Worm (Caenorhabditis elegans) whole organism, mixed stage, embryonic: ENCODE results near the gene fbxc-32.
"Not testable (repeated sequence)": the region's sequence is repeated elsewhere in the genome, so short reads cannot be mapped to it uniquely, and the experiment has no call there.

Experiments used
- M03D4.4 ChIP-seq: sonication (generic microtip); optimal IDR thresholded peaks from 2 replicates; lab custom pipeline; 2017; ENCODE audit warnings: mild to moderate bottlenecking, missing genetic modification characterization, missing compliant biosample characterization
- bed-3 ChIP-seq: fragments of 200-800 bp; sonication (Bioruptor generic); optimal IDR thresholded peaks from 3 replicates; lab custom pipeline; 2018; ENCODE audit warnings: mild to moderate bottlenecking, missing genetic modification characterization, moderate library complexity, missing compliant biosample characterization
- blmp-1 ChIP-seq: fragments of 150-350 bp; optimal IDR thresholded peaks from 2 replicates; lab custom pipeline; 2014; ENCODE audit warnings: missing biosample characterization, missing genetic modification characterization
- ceh-39 ChIP-seq: fragments of 150-350 bp; optimal IDR thresholded peaks from 2 replicates; lab custom pipeline; 2014; ENCODE audit warnings: missing biosample characterization, missing genetic modification characterization
- ceh-83 ChIP-seq: fragments of 200-800 bp; sonication (Bioruptor generic); optimal IDR thresholded peaks from 2 replicates; lab custom pipeline; 2018; ENCODE audit warnings: mild to moderate bottlenecking, missing genetic modification characterization, missing compliant biosample characterization
- ces-1 ChIP-seq: fragments of 150-350 bp; optimal IDR thresholded peaks from 2 replicates; lab custom pipeline; 2014; ENCODE audit warnings: missing biosample characterization, missing genetic modification reagents, missing genetic modification characterization
- cnd-1 ChIP-seq: fragments of 200-800 bp; sonication (Bioruptor generic); optimal IDR thresholded peaks from 2 replicates; lab custom pipeline; 2018; ENCODE audit warnings: mild to moderate bottlenecking, missing genetic modification characterization, missing compliant biosample characterization
- elt-1 ChIP-seq: sonication (generic microtip); optimal IDR thresholded peaks from 2 replicates; lab custom pipeline; 2017; ENCODE audit warnings: missing genetic modification characterization, mild to moderate bottlenecking, missing compliant biosample characterization, antibody characterized with exemption, moderate library complexity, borderline replicate concordance; ENCODE audit not compliant: insufficient read depth
- elt-3 ChIP-seq: fragments of 150-350 bp; optimal IDR thresholded peaks from 2 replicates; lab custom pipeline; 2014; ENCODE audit warnings: missing biosample characterization, missing genetic modification characterization
- flh-1 ChIP-seq: fragments of 200-800 bp; sonication (Bioruptor generic); optimal IDR thresholded peaks from 2 replicates; lab custom pipeline; 2018; ENCODE audit warnings: mild to moderate bottlenecking, missing genetic modification characterization, moderate library complexity, missing compliant biosample characterization
- ham-2 ChIP-seq: fragments of 200-800 bp; sonication (Bioruptor generic); optimal IDR thresholded peaks from 2 replicates; lab custom pipeline; 2018; ENCODE audit warnings: mild to moderate bottlenecking, missing genetic modification characterization, missing compliant biosample characterization
- hlh-1 ChIP-seq: fragments of 150-350 bp; optimal IDR thresholded peaks from 2 replicates; lab custom pipeline; 2014; ENCODE audit warnings: missing biosample characterization, missing genetic modification reagents, missing genetic modification characterization
- lin-13 ChIP-seq: fragments of 150-350 bp; optimal IDR thresholded peaks from 2 replicates; lab custom pipeline; 2014; ENCODE audit warnings: missing biosample characterization, missing genetic modification characterization
- lin-32 ChIP-seq: fragments of 200-800 bp; sonication (Bioruptor generic); optimal IDR thresholded peaks from 2 replicates; lab custom pipeline; 2018; ENCODE audit warnings: mild to moderate bottlenecking, missing genetic modification characterization, missing compliant biosample characterization
- mab-5 ChIP-seq: fragments of 150-350 bp; optimal IDR thresholded peaks from 2 replicates; lab custom pipeline; 2014; ENCODE audit warnings: missing biosample characterization, missing genetic modification characterization
- mep-1 ChIP-seq: fragments of 150-350 bp; optimal IDR thresholded peaks from 2 replicates; lab custom pipeline; 2017; ENCODE audit warnings: missing biosample characterization, missing genetic modification reagents, missing genetic modification characterization, inconsistent platforms
- mls-2 ChIP-seq: sonication (generic microtip); optimal IDR thresholded peaks from 2 replicates; lab custom pipeline; 2016; ENCODE audit warnings: mild to moderate bottlenecking, missing genetic modification characterization, moderate library complexity, missing compliant biosample characterization
- nhr-2 ChIP-seq: fragments of 150-350 bp; optimal IDR thresholded peaks from 2 replicates; lab custom pipeline; 2014; ENCODE audit warnings: missing biosample characterization, missing genetic modification characterization
- nhr-237 ChIP-seq: fragments of 150-350 bp; optimal IDR thresholded peaks from 2 replicates; lab custom pipeline; 2014; ENCODE audit warnings: missing biosample characterization, missing genetic modification characterization
- nhr-28 ChIP-seq: fragments of 150-350 bp; optimal IDR thresholded peaks from 2 replicates; lab custom pipeline; 2014; ENCODE audit warnings: missing biosample characterization, missing genetic modification characterization
- pha-4 ChIP-seq: fragments of 150-350 bp; optimal IDR thresholded peaks from 2 replicates; lab custom pipeline; 2018; ENCODE audit warnings: missing biosample characterization, missing genetic modification reagents, missing genetic modification characterization
- sem-2 ChIP-seq: fragments of 200-800 bp; sonication (Bioruptor generic); optimal IDR thresholded peaks from 2 replicates; lab custom pipeline; 2018; ENCODE audit warnings: mild to moderate bottlenecking, missing genetic modification characterization, missing compliant biosample characterization
- sptf-1 ChIP-seq: sonication (generic microtip); optimal IDR thresholded peaks from 2 replicates; lab custom pipeline; 2017; ENCODE audit warnings: mild to moderate bottlenecking, missing genetic modification characterization, moderate library complexity, missing compliant biosample characterization
- tbx-8 ChIP-seq: fragments of 200-800 bp; sonication (Bioruptor generic); optimal IDR thresholded peaks from 2 replicates; lab custom pipeline; 2018; ENCODE audit warnings: mild to moderate bottlenecking, missing genetic modification characterization, moderate library complexity, missing compliant biosample characterization
- unc-120 ChIP-seq: sonication (generic microtip); optimal IDR thresholded peaks from 2 replicates; lab custom pipeline; 2017; ENCODE audit warnings: missing genetic modification characterization, missing compliant biosample characterization; ENCODE audit not compliant: poor library complexity, severe bottlenecking
- unc-39 ChIP-seq: fragments of 150-350 bp; optimal IDR thresholded peaks from 2 replicates; lab custom pipeline; 2014; ENCODE audit warnings: missing biosample characterization, missing genetic modification characterization
- unc-62 ChIP-seq: fragments of 150-350 bp; optimal IDR thresholded peaks from 2 replicates; lab custom pipeline; 2014; ENCODE audit warnings: missing biosample characterization, missing genetic modification reagents, missing genetic modification characterization
- zip-8 ChIP-seq: fragments of 150-350 bp; optimal IDR thresholded peaks from 2 replicates; lab custom pipeline; 2014; ENCODE audit warnings: missing biosample characterization, missing genetic modification characterization
- ztf-11 ChIP-seq: fragments of 150-350 bp; optimal IDR thresholded peaks from 2 replicates; lab custom pipeline; 2014; ENCODE audit warnings: missing biosample characterization, missing genetic modification characterization

Gene fbxc-32

ce11 chrII:948091-948490, at the start of gene fbxc-32:
TSS of gene fbxc-32 (minus strand) at chrII:948191.
- TF ChIP-seq ham-2 (GFP tag; lab: Kevin White, UChicago) (no peak), ces-1 (GFP tag; lab: Kevin White, UChicago) (no peak), lin-32 (no peak), elt-1 (tag; lab: Kevin White, UChicago) (no peak), nhr-237 (no peak), tbx-8 (GFP tag; lab: Kevin White, UChicago) (no peak), mep-1 (tag; lab: Kevin White, UChicago) (no peak), ztf-11 (tag; lab: Kevin White, UChicago) (no peak), cnd-1 (tag; lab: Kevin White, UChicago) (no peak), lin-13 (tag; lab: Kevin White, UChicago) (no peak), sptf-1 (no peak), flh-1 (GFP tag; lab: Kevin White, UChicago) (no peak), mls-2 (tag; lab: Kevin White, UChicago) (no peak), nhr-2 (no peak), bed-3 (GFP tag; lab: Kevin White, UChicago) (no peak), nhr-28 (tag; lab: Kevin White, UChicago) (no peak)

- TF ChIP-seq zip-8 (tag; lab: Kevin White, UChicago); unc-39; nhr-237: not testable (repeated sequence)
- TF ChIP-seq, all 35 proteins: peak for 0; not testable (repeated sequence) for 35
Observed at ce11 chrII:996112-996511, 48.1 kb upstream of the fbxc-32 start, which contains the start of gene F45D11.11. TSS of gene F45D11.11 (minus strand) at chrII:996212.

ce11 chrII:994231-994630, 46.2 kb upstream of the fbxc-32 start, which contains the start of gene F45D11.7:
TSS of gene F45D11.7 (plus strand) at chrII:994531.
- TF ChIP-seq lin-13 (tag; lab: Kevin White, UChicago); nhr-2; pha-4 (tag; lab: Kevin White, UChicago): not testable (repeated sequence)

DNA sequence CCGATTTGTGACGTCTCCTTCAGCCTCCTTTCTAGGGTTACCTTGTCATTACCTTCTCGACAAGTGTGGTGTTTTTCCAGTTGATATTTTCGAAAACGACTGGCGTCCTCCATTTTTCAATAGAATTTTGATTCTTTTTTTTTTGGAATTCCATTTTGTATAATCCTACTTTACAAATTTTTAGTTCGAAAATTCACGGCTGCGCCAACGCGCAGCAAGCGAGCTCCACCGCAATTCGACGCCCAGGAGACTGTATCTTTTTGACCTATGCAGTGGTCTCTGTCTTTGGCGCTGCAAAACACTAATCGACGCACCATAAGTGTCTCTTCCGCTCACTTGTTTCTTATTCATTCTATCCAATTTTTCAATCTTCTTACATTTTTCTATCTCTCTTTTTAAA, 43.3 kb upstream of the fbxc-32 start, which contains the start of gene fbxc-42:
Gene fbxc-42 (plus strand): TSS at position 301 of the 400 bp plus-strand sequence.
- TF ChIP-seq ceh-39 (tag; lab: Kevin White, UChicago) (no peak), flh-1 (GFP tag; lab: Kevin White, UChicago) (no peak), sptf-1 (no peak)

- TF ChIP-seq ztf-11 (tag; lab: Kevin White, UChicago) (no peak), hlh-1 (tag; lab: Kevin White, UChicago) (peak; percentile 22), mab-5 (tag; lab: Kevin White, UChicago) (no peak), ceh-39 (tag; lab: Kevin White, UChicago) (no peak), tbx-8 (GFP tag; lab: Kevin White, UChicago) (no peak), ces-1 (GFP tag; lab: Kevin White, UChicago) (no peak), unc-62 (no peak)
- TF ChIP-seq, all 35 proteins: peak for 1
Observed at ce11 chrII:988437-988836, 40.4 kb upstream of the fbxc-32 start, which contains the start of gene fbxc-39. TSS of gene fbxc-39 (plus strand) at chrII:988737.

- not testable (repeated sequence) for TF ChIP-seq nhr-237; mab-5 (tag; lab: Kevin White, UChicago); unc-120 (tag; lab: Kevin White, UChicago)
Observed at ce11 chrII:985703-986102, 37.7 kb upstream of the fbxc-32 start, which contains the start of gene fbxc-40. TSS of gene fbxc-40 (plus strand) at chrII:986003.

DNA sequence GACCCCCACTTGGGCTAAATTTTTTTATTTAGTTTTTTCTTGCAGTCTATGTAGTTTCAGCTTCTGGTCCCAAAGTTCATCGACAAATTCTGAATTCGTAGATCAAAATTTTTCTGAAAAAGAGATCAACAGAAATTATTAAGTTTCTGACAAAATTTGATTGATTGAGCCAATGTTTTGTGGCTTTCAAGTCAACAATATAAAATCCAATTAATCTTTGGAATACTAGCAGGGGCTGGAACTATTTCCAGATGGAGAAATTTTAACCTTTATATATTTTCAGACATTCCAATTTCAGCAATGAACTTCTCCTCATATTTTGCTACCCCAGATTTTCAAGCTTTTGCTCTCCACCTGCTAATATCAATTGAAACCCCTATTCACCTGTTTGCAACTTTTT, 34.9 kb upstream of the fbxc-32 start, which contains the start of gene srh-274:
Gene srh-274 (plus strand): TSS at position 301 of the 400 bp plus-strand sequence.
- TF ChIP-seq elt-1 (tag; lab: Kevin White, UChicago) (no peak), unc-62 (no peak), M03D4.4 (tag; lab: Kevin White, UChicago) (no peak), ztf-11 (tag; lab: Kevin White, UChicago) (no peak), ham-2 (GFP tag; lab: Kevin White, UChicago) (no peak), ces-1 (GFP tag; lab: Kevin White, UChicago) (no peak), ceh-39 (tag; lab: Kevin White, UChicago) (no peak), sem-2 (no peak), elt-3 (tag; lab: Kevin White, UChicago) (no peak), ceh-83 (GFP tag; lab: Kevin White, UChicago) (no peak), blmp-1 (tag; lab: Kevin White, UChicago) (no peak), tbx-8 (GFP tag; lab: Kevin White, UChicago) (no peak), bed-3 (GFP tag; lab: Kevin White, UChicago) (no peak), zip-8 (tag; lab: Kevin White, UChicago) (no peak)
